Fruit fly (Drosophila melanogaster) whole organism, prepupa: ENCODE measurements around the gene CG34437.

Experiments used
- Blimp-1 ChIP-seq: fragments of 200-800 bp; sonication (Bioruptor generic); optimal IDR thresholded peaks from 3 replicates; lab custom pipeline; 2017; ENCODE audit warnings: missing biosample characterization, missing genetic modification characterization, mild to moderate bottlenecking, moderate library complexity, missing genetic modification reagents
- CG15336 ChIP-seq: fragments of 200-800 bp; sonication (Bioruptor generic); IDR thresholded peaks from 2 replicates; pipeline ENCODE4 v1.3.6; 2022; ENCODE audit warnings: missing biosample characterization, missing genetic modification characterization
- CG16779 ChIP-seq: fragments of 200-800 bp; sonication (Bioruptor generic); optimal IDR thresholded peaks from 3 replicates; lab custom pipeline; 2017; ENCODE audit warnings: missing biosample characterization, mild to moderate bottlenecking, missing genetic modification characterization
- CG32006 ChIP-seq: fragments of 200-800 bp; sonication (Bioruptor generic); optimal IDR thresholded peaks from 3 replicates; lab custom pipeline; 2017; ENCODE audit warnings: missing biosample characterization, mild to moderate bottlenecking, missing genetic modification characterization
- CG6854 ChIP-seq: fragments of 200-800 bp; sonication (Bioruptor generic); optimal IDR thresholded peaks from 2 replicates; lab custom pipeline; 2017; ENCODE audit warnings: missing biosample characterization, mild to moderate bottlenecking, missing genetic modification characterization
- CG7368 ChIP-seq: fragments of 200-800 bp; sonication (Bioruptor generic); optimal IDR thresholded peaks from 3 replicates; lab custom pipeline; 2016; ENCODE audit warnings: missing biosample characterization, missing genetic modification characterization
- Eip78C ChIP-seq: fragments of 200-800 bp; sonication (Bioruptor generic); peaks from one replicate; lab custom pipeline; 2016; ENCODE audit warnings: missing biosample characterization, missing genetic modification characterization
- Ets96B ChIP-seq: fragments of 200-800 bp; optimal IDR thresholded peaks from 2 replicates; lab custom pipeline; 2019; ENCODE audit warnings: missing biosample characterization, mild to moderate bottlenecking, missing genetic modification characterization, moderate library complexity
- Sox102F ChIP-seq: fragments of 200-800 bp; sonication (Bioruptor generic); optimal IDR thresholded peaks from 2 replicates; lab custom pipeline; 2016; ENCODE audit warnings: missing biosample characterization, mild to moderate bottlenecking, missing genetic modification characterization
- cyc ChIP-seq: fragments of 200-800 bp; sonication (Bioruptor generic); optimal IDR thresholded peaks from 3 replicates; lab custom pipeline; 2016; ENCODE audit warnings: missing biosample characterization, missing genetic modification characterization
- esn ChIP-seq: fragments of 200-800 bp; sonication (Bioruptor generic); optimal IDR thresholded peaks from 2 replicates; lab custom pipeline; 2016; ENCODE audit warnings: missing biosample characterization, mild to moderate bottlenecking, missing genetic modification characterization, moderate library complexity
- lz ChIP-seq: fragments of 200-800 bp; sonication (Bioruptor generic); optimal IDR thresholded peaks from 3 replicates; lab custom pipeline; 2016; ENCODE audit warnings: missing biosample characterization, missing genetic modification characterization
- net ChIP-seq: fragments of 200-800 bp; sonication (Bioruptor generic); optimal IDR thresholded peaks from 3 replicates; lab custom pipeline; 2016; ENCODE audit warnings: missing biosample characterization, missing genetic modification characterization
- salr ChIP-seq, 2 experiments: fragments of 200-800 bp; sonication (Bioruptor generic); optimal IDR thresholded peaks; 3 replicates each; lab custom pipeline; 2016 to 2018; ENCODE audit warnings: missing biosample characterization in 2 of 2, missing genetic modification characterization in 2 of 2, mild to moderate bottlenecking in 1 of 2

DNA sequence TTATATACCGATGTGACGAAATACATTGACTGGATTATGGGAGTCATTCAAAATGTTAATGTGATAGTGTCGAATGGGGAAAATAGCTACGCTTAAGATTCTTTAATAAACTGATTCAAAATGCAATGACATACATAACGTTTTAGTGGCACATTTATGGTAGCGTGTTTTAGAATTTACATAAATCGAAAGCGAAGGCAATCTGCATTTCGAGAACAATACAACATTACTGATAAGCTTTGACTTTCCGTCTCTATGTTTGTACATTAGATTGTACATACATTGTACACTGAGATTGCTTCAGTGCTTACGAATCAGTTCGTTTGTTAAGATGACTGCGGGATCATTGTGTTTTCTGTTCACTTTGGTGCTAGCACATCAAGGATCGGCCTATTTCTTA lies at the start of gene CG34437:
- TF ChIP-seq CG6854 (GFP tag; lab: Kevin White, UChicago) (no peak), CG7368 (GFP tag; lab: Kevin White, UChicago) (no peak), cyc (GFP tag; lab: Kevin White, UChicago) (no peak), net (GFP tag; lab: Kevin White, UChicago) (no peak), CG32006 (GFP tag; lab: Kevin White, UChicago) (no peak), CG16779 (tag; lab: Kevin White, UChicago) (no peak), Blimp-1 (GFP tag; lab: Kevin White, UChicago) (no peak), lz (no peak), Sox102F (GFP tag; lab: Kevin White, UChicago) (no peak), Eip78C (GFP tag; lab: Kevin White, UChicago) (no peak), Ets96B (tag; lab: Kevin White, UChicago) (no peak), salr (GFP tag; optimal IDR thresholded peaks at IDR 0.05; lab: Kevin White, UChicago) (no peak), esn (GFP tag; lab: Kevin White, UChicago) (no peak), CG15336 (GFP tag; lab: Robert Waterston, UW) (no peak)
